Fruit fly (Drosophila melanogaster) whole organism, embryonic: ENCODE measurements around the gene asun.
A peak's percentile ranks its signal among the peaks of the same experiment; 100 is the strongest.

Experiments used
- Adf1 ChIP-seq: fragments of 200-800 bp; sonication (Bioruptor generic); IDR thresholded peaks from 2 replicates; pipeline ENCODE4 v1.3.6; 2022; ENCODE audit warnings: missing biosample characterization, missing genetic modification characterization
- Aef1 ChIP-seq: fragments of 200-800 bp; sonication (Bioruptor generic); IDR thresholded peaks from 3 replicates; pipeline ENCODE4 v1.3.6; 2022; ENCODE audit warnings: missing biosample characterization, missing genetic modification characterization
- Asciz ChIP-seq: fragments of 200-800 bp; sonication (Bioruptor generic); optimal IDR thresholded peaks from 2 replicates; lab custom pipeline; 2017; ENCODE audit warnings: missing biosample characterization, mild to moderate bottlenecking, missing genetic modification characterization, missing genetic modification reagents
- Atf3 ChIP-seq: fragments of 200-800 bp; sonication (Bioruptor generic); optimal IDR thresholded peaks from 3 replicates; lab custom pipeline; 2016; ENCODE audit warnings: missing biosample characterization, missing genetic modification characterization
- B-H1 ChIP-seq: fragments of 200-800 bp; sonication (Bioruptor generic); IDR thresholded peaks from 3 replicates; pipeline ENCODE4 v1.3.6; 2022; ENCODE audit warnings: missing biosample characterization, missing genetic modification characterization
- CG10267 ChIP-seq: fragments of 200-800 bp; sonication (Bioruptor generic); optimal IDR thresholded peaks from 2 replicates; lab custom pipeline; 2018; ENCODE audit warnings: missing biosample characterization, mild to moderate bottlenecking, missing genetic modification characterization, moderate library complexity
- CG12659 ChIP-seq: fragments of 200-800 bp; sonication (Bioruptor generic); optimal IDR thresholded peaks from 3 replicates; lab custom pipeline; 2017; ENCODE audit warnings: mild to moderate bottlenecking, missing biosample characterization, missing genetic modification reagents, missing genetic modification characterization
- CG12942 ChIP-seq: fragments of 200-800 bp; sonication (Bioruptor generic); optimal IDR thresholded peaks from 3 replicates; lab custom pipeline; 2016; ENCODE audit warnings: missing biosample characterization, missing genetic modification characterization
- CG13287 ChIP-seq: fragments of 200-800 bp; sonication (Bioruptor generic); IDR thresholded peaks from 2 replicates; pipeline ENCODE4 v1.3.6; 2022; ENCODE audit warnings: missing biosample characterization, missing genetic modification characterization; ENCODE audit not compliant: partially characterized antibody
- CG14667 ChIP-seq: fragments of 200-800 bp; sonication (Bioruptor generic); IDR thresholded peaks from 2 replicates; pipeline ENCODE4 v1.3.6; 2022; ENCODE audit warnings: missing biosample characterization, missing genetic modification characterization
- CG15269 ChIP-seq: fragments of 200-800 bp; sonication (Bioruptor generic); optimal IDR thresholded peaks from 2 replicates; lab custom pipeline; 2018; ENCODE audit warnings: missing biosample characterization, mild to moderate bottlenecking, missing genetic modification characterization, moderate library complexity
- CG15479 ChIP-seq: fragments of 200-800 bp; sonication (Bioruptor generic); optimal IDR thresholded peaks from 3 replicates; lab custom pipeline; 2019; ENCODE audit warnings: missing biosample characterization, mild to moderate bottlenecking, missing genetic modification characterization, moderate library complexity
- CG15696 ChIP-seq: fragments of 200-800 bp; sonication (Bioruptor generic); optimal IDR thresholded peaks from 2 replicates; lab custom pipeline; 2019; ENCODE audit warnings: missing biosample characterization, mild to moderate bottlenecking, missing genetic modification characterization, moderate library complexity
- CG1602 ChIP-seq: fragments of 200-800 bp; sonication (Bioruptor generic); optimal IDR thresholded peaks from 3 replicates; lab custom pipeline; 2016; ENCODE audit warnings: missing biosample characterization, missing genetic modification characterization
- CG16863 ChIP-seq: fragments of 200-800 bp; sonication (Bioruptor generic); optimal IDR thresholded peaks from 3 replicates; lab custom pipeline; 2016; ENCODE audit warnings: missing biosample characterization, missing genetic modification characterization
- CG17612 ChIP-seq: fragments of 200-800 bp; sonication (Bioruptor generic); IDR thresholded peaks from 2 replicates; pipeline ENCODE4 v1.3.6; 2022; ENCODE audit warnings: missing biosample characterization, missing genetic modification characterization
- CG17829 ChIP-seq: fragments of 200-800 bp; optimal IDR thresholded peaks from 2 replicates; lab custom pipeline; 2019; ENCODE audit warnings: missing biosample characterization, mild to moderate bottlenecking, missing genetic modification characterization, moderate library complexity
- CG18619 ChIP-seq: fragments of 200-800 bp; sonication (Bioruptor generic); optimal IDR thresholded peaks from 3 replicates; lab custom pipeline; 2017; ENCODE audit warnings: missing biosample characterization, mild to moderate bottlenecking, missing genetic modification characterization
- CG2120 ChIP-seq: fragments of 200-800 bp; sonication (Bioruptor generic); optimal IDR thresholded peaks from 3 replicates; lab custom pipeline; 2016; ENCODE audit warnings: missing biosample characterization, missing genetic modification characterization
- CG2202 ChIP-seq: fragments of 200-800 bp; sonication (Bioruptor generic); optimal IDR thresholded peaks from 2 replicates; lab custom pipeline; 2018; ENCODE audit warnings: missing biosample characterization, mild to moderate bottlenecking, missing genetic modification characterization
- CG32767 ChIP-seq: fragments of 200-800 bp; sonication (Bioruptor generic); IDR thresholded peaks from 2 replicates; pipeline ENCODE4 v1.3.6; 2022; ENCODE audit warnings: missing biosample characterization, missing genetic modification characterization
- CG32772 ChIP-seq: fragments of 200-800 bp; sonication (Bioruptor generic); IDR thresholded peaks from 2 replicates; pipeline ENCODE4 v1.3.6; 2022; ENCODE audit warnings: missing biosample characterization, missing genetic modification characterization
- CG3847 ChIP-seq: fragments of 200-800 bp; sonication (Bioruptor generic); IDR thresholded peaks from 2 replicates; pipeline ENCODE4 v1.3.6; 2022; ENCODE audit warnings: missing biosample characterization, missing genetic modification characterization
- CG6254 ChIP-seq: fragments of 200-800 bp; sonication (Bioruptor generic); optimal IDR thresholded peaks from 3 replicates; lab custom pipeline; 2017; ENCODE audit warnings: mild to moderate bottlenecking, missing biosample characterization, missing genetic modification reagents, missing genetic modification characterization
- CG8089 ChIP-seq: fragments of 200-800 bp; sonication (Bioruptor generic); optimal IDR thresholded peaks from 3 replicates; lab custom pipeline; 2016; ENCODE audit warnings: missing biosample characterization, missing genetic modification characterization
- CG8944 ChIP-seq: fragments of 200-800 bp; sonication (Bioruptor generic); optimal IDR thresholded peaks from 3 replicates; lab custom pipeline; 2016; ENCODE audit warnings: missing biosample characterization, missing genetic modification characterization
- CrebB ChIP-seq: fragments of 200-800 bp; sonication (Bioruptor generic); optimal IDR thresholded peaks from 3 replicates; lab custom pipeline; 2018; ENCODE audit warnings: missing biosample characterization, mild to moderate bottlenecking, missing genetic modification characterization
- ERR ChIP-seq: fragments of 200-800 bp; sonication (Bioruptor generic); optimal IDR thresholded peaks from 2 replicates; lab custom pipeline; 2016; ENCODE audit warnings: missing biosample characterization, missing genetic modification characterization
- Eip74EF ChIP-seq, 2 experiments: fragments of 200-800 bp in 1 of 2; fragments of >200 bp in 1 of 2; sonication (Bioruptor generic) in 1 of 2; optimal IDR thresholded peaks; 2 replicates each; lab custom pipeline; 2017 to 2019; ENCODE audit warnings: missing biosample characterization in 2 of 2, missing genetic modification characterization in 2 of 2, mild to moderate bottlenecking in 1 of 2, moderate library complexity in 1 of 2
- Gsc ChIP-seq: fragments of 200-800 bp; sonication (Bioruptor generic); IDR thresholded peaks from 2 replicates; pipeline ENCODE4 v1.3.6; 2022; ENCODE audit warnings: missing biosample characterization, missing genetic modification characterization
- H15 ChIP-seq: fragments of 200-800 bp; sonication (Bioruptor generic); IDR thresholded peaks from 3 replicates; pipeline ENCODE4 v1.3.6; 2022; ENCODE audit warnings: missing biosample characterization, missing genetic modification characterization
- Med ChIP-seq: fragments of 200-800 bp; sonication (Bioruptor generic); peaks from one replicate; lab custom pipeline; 2016; ENCODE audit warnings: missing biosample characterization, missing genetic modification characterization, mild to moderate bottlenecking, inconsistent platforms, moderate library complexity
- Side ChIP-seq: fragments of 200-800 bp; sonication (Bioruptor generic); optimal IDR thresholded peaks from 2 replicates; lab custom pipeline; 2016; ENCODE audit warnings: missing biosample characterization, missing genetic modification characterization
- Six4 ChIP-seq: fragments of 200-800 bp; sonication (Bioruptor generic); optimal IDR thresholded peaks from 2 replicates; lab custom pipeline; 2016; ENCODE audit warnings: missing biosample characterization, missing genetic modification characterization
- ase ChIP-seq: fragments of 200-800 bp; sonication (Bioruptor generic); IDR thresholded peaks from 3 replicates; pipeline ENCODE4 v1.3.6; 2022; ENCODE audit warnings: missing biosample characterization, missing genetic modification characterization
- ato ChIP-seq: fragments of 200-800 bp; sonication (Bioruptor generic); IDR thresholded peaks from 2 replicates; pipeline ENCODE4 v1.3.6; 2022; ENCODE audit warnings: missing biosample characterization, missing genetic modification characterization; ENCODE audit not compliant: partially characterized antibody
- az2 ChIP-seq: fragments of 200-800 bp; sonication (Bioruptor generic); optimal IDR thresholded peaks from 3 replicates; lab custom pipeline; 2016; ENCODE audit warnings: missing biosample characterization, missing genetic modification characterization
- bowl ChIP-seq: fragments of 200-800 bp; sonication (Bioruptor generic); IDR thresholded peaks from 2 replicates; pipeline ENCODE4 v1.3.6; 2022; ENCODE audit warnings: missing biosample characterization, missing genetic modification characterization
- bsh ChIP-seq, 2 experiments: fragments of 200-800 bp; sonication (Bioruptor generic); optimal IDR thresholded peaks; 2 replicates each; lab custom pipeline; 2017 to 2018; ENCODE audit warnings: mild to moderate bottlenecking in 2 of 2, missing biosample characterization in 2 of 2, missing genetic modification characterization in 2 of 2, moderate library complexity in 1 of 2
- exex ChIP-seq: fragments of 200-800 bp; sonication (Bioruptor generic); optimal IDR thresholded peaks from 4 replicates; lab custom pipeline; 2018; ENCODE audit warnings: missing biosample characterization, mild to moderate bottlenecking, missing genetic modification characterization, moderate library complexity
- fd3F ChIP-seq: fragments of 200-800 bp; sonication (Bioruptor generic); optimal IDR thresholded peaks from 2 replicates; lab custom pipeline; 2018; ENCODE audit warnings: missing biosample characterization, mild to moderate bottlenecking, missing genetic modification characterization, moderate library complexity
- gfzf ChIP-seq: fragments of 200-800 bp; sonication (Bioruptor generic); optimal IDR thresholded peaks from 2 replicates; lab custom pipeline; 2016; ENCODE audit warnings: missing biosample characterization, mild to moderate bottlenecking, missing genetic modification characterization, moderate library complexity
- h ChIP-seq: fragments of >200 bp; optimal IDR thresholded peaks from 2 replicates; lab custom pipeline; 2017
- ham ChIP-seq: fragments of 200-800 bp; sonication (Bioruptor generic); IDR thresholded peaks from 2 replicates; pipeline ENCODE4 v1.3.6; 2022; ENCODE audit warnings: missing biosample characterization, missing genetic modification characterization
- kni ChIP-seq: fragments of 200-800 bp; sonication (Bioruptor generic); optimal IDR thresholded peaks from 3 replicates; lab custom pipeline; 2017; ENCODE audit warnings: mild to moderate bottlenecking, missing biosample characterization, missing genetic modification reagents, missing genetic modification characterization
- nau ChIP-seq: fragments of 200-800 bp; sonication (Bioruptor generic); optimal IDR thresholded peaks from 3 replicates; lab custom pipeline; 2017; ENCODE audit warnings: missing biosample characterization, mild to moderate bottlenecking, missing genetic modification characterization, missing genetic modification reagents
- scrt ChIP-seq: fragments of 200-800 bp; sonication (Bioruptor generic); optimal IDR thresholded peaks from 2 replicates; lab custom pipeline; 2018; ENCODE audit warnings: missing biosample characterization, mild to moderate bottlenecking, missing genetic modification characterization, moderate library complexity
- sna ChIP-seq: fragments of 200-800 bp; sonication (Bioruptor generic); IDR thresholded peaks from 2 replicates; pipeline ENCODE4 v1.3.6; 2022; ENCODE audit warnings: missing biosample characterization, missing genetic modification characterization; ENCODE audit not compliant: partially characterized antibody
- vvl ChIP-seq: fragments of 200-800 bp; sonication (Bioruptor generic); IDR thresholded peaks from 2 replicates; pipeline ENCODE4 v1.3.6; 2022; ENCODE audit warnings: missing biosample characterization, missing genetic modification characterization
- wdn ChIP-seq: fragments of 200-800 bp; sonication (Bioruptor generic); IDR thresholded peaks from 2 replicates; pipeline ENCODE4 v1.3.6; 2022; ENCODE audit warnings: missing biosample characterization, missing genetic modification characterization

asun gene

dm6 chr3R:16222300-16222903 is 41.7 kb upstream of the asun start (continued):
- peak; percentile 99 for TF ChIP-seq ERR
- peak; percentile 98 for TF ChIP-seq ham
- TF ChIP-seq CG32767 (GFP tag; lab: Robert Waterston, UW), result peak; percentile 100
- peak; percentile 100 for TF ChIP-seq H15 (GFP tag; lab: Robert Waterston, UW)
- TF ChIP-seq Side (GFP tag; lab: Kevin White, UChicago), result peak; percentile 100
- peak; percentile 92 for TF ChIP-seq CG15696
- TF ChIP-seq exex (tag; lab: Kevin White, UChicago), result peak; percentile 94
- TF ChIP-seq Med (GFP tag; lab: Kevin White, UChicago), result peak; percentile 100
- TF ChIP-seq CG17612, result peak; percentile 98
- peak; percentile 96 for TF ChIP-seq CG18619 (GFP tag; lab: Kevin White, UChicago)
- TF ChIP-seq CG8089, result peak; percentile 99
- TF ChIP-seq CG6254, result peak; percentile 97
- TF ChIP-seq CG13287, result no peak
- TF ChIP-seq Gsc (GFP tag; lab: Robert Waterston, UW), result peak; percentile 99
- peak in 1 of 2 experiments; percentile 97 for TF ChIP-seq Eip74EF (GFP tag; optimal IDR thresholded peaks at IDR 0.05; lab: Kevin White, UChicago)
- peak; percentile 95 for TF ChIP-seq kni (GFP tag; lab: Kevin White, UChicago)
- TF ChIP-seq CG10267 (tag; lab: Kevin White, UChicago), result peak; percentile 93
- TF ChIP-seq Asciz (GFP tag; lab: Kevin White, UChicago), result peak; percentile 99
- TF ChIP-seq vvl (GFP tag; lab: Robert Waterston, UW), result peak; percentile 100
- peak; percentile 99 for TF ChIP-seq Atf3 (GFP tag; lab: Kevin White, UChicago)
- TF ChIP-seq Adf1 (GFP tag; lab: Robert Waterston, UW), result peak; percentile 93
- peak; percentile 49 for TF ChIP-seq gfzf (GFP tag; lab: Kevin White, UChicago)
- TF ChIP-seq CG17829, result peak; percentile 100
- peak; percentile 100 for TF ChIP-seq ase (GFP tag; lab: Robert Waterston, UW)
- peak; percentile 99 for TF ChIP-seq bowl (GFP tag; lab: Robert Waterston, UW)
- peak; percentile 99 for TF ChIP-seq Six4
- peak; percentile 100 for TF ChIP-seq B-H1
- TF ChIP-seq ato (GFP tag; lab: Robert Waterston, UW), result no peak
- peak; percentile 100 for TF ChIP-seq CG32772 (GFP tag; lab: Robert Waterston, UW)
- TF ChIP-seq CrebB (tag; lab: Kevin White, UChicago), result peak; percentile 99
- peak; percentile 99 for TF ChIP-seq CG12659
- no peak for TF ChIP-seq CG15479
- TF ChIP-seq CG8944, result peak; percentile 100
- TF ChIP-seq Aef1 (GFP tag; lab: Robert Waterston, UW), result peak; percentile 100
- no peak for TF ChIP-seq sna
- peak; percentile 99 for TF ChIP-seq CG15269 (tag; lab: Kevin White, UChicago)
- peak; percentile 98 for TF ChIP-seq scrt (GFP tag; lab: Kevin White, UChicago)
- peak; percentile 99 for TF ChIP-seq CG3847 (GFP tag; lab: Robert Waterston, UW)
- peak; percentile 99 for TF ChIP-seq az2 (GFP tag; lab: Kevin White, UChicago)
- peak; percentile 99 for TF ChIP-seq CG1602 (GFP tag; lab: Kevin White, UChicago)
- TF ChIP-seq CG14667 (GFP tag; lab: Robert Waterston, UW), result peak; percentile 100
- TF ChIP-seq wdn, result peak; percentile 99
- peak; percentile 100 for TF ChIP-seq nau (GFP tag; lab: Kevin White, UChicago)
- peak; percentile 89 to 100 for TF ChIP-seq bsh (GFP tag; optimal IDR thresholded peaks at IDR 0.05; lab: Kevin White, UChicago)
- no peak for TF ChIP-seq h (lab: Kevin White, UChicago)
- TF ChIP-seq CG2202 (tag; lab: Kevin White, UChicago), result peak; percentile 98
- peak; percentile 99 for TF ChIP-seq CG2120 (GFP tag; lab: Kevin White, UChicago)
- peak; percentile 99 for TF ChIP-seq CG12942 (GFP tag; lab: Kevin White, UChicago)
- TF ChIP-seq fd3F, result peak; percentile 99
- peak; percentile 100 for TF ChIP-seq CG16863 (GFP tag; lab: Kevin White, UChicago)
